Fruit fly (Drosophila melanogaster) whole organism, pupa: ENCODE results near the gene Syt1.

ENCODE experiments used
- CG10348 ChIP-seq: fragments of 200-800 bp; sonication (Bioruptor generic); IDR thresholded peaks from 2 replicates; pipeline ENCODE4 v1.3.6; 2022; ENCODE audit warnings: missing biosample characterization, missing genetic modification characterization
- CG12605 ChIP-seq: fragments of 200-800 bp; sonication (Bioruptor generic); IDR thresholded peaks from 2 replicates; pipeline ENCODE4 v1.3.6; 2022; ENCODE audit warnings: missing biosample characterization, missing genetic modification characterization
- CG13204 ChIP-seq: fragments of 200-800 bp; sonication (Bioruptor generic); optimal IDR thresholded peaks from 2 replicates; lab custom pipeline; 2018; ENCODE audit warnings: missing biosample characterization, mild to moderate bottlenecking, missing genetic modification characterization, moderate library complexity
- CG14655 ChIP-seq: fragments of 200-800 bp; sonication (Bioruptor generic); optimal IDR thresholded peaks from 3 replicates; lab custom pipeline; 2017; ENCODE audit warnings: mild to moderate bottlenecking, missing biosample characterization, missing genetic modification reagents, missing genetic modification characterization
- CG15710 ChIP-seq: fragments of 200-800 bp; sonication (Bioruptor generic); optimal IDR thresholded peaks from 2 replicates; lab custom pipeline; 2018; ENCODE audit warnings: missing biosample characterization, mild to moderate bottlenecking, missing genetic modification characterization, moderate library complexity
- CG17806 ChIP-seq: fragments of 200-800 bp; sonication (Bioruptor generic); optimal IDR thresholded peaks from 2 replicates; lab custom pipeline; 2018; ENCODE audit warnings: missing biosample characterization, mild to moderate bottlenecking, missing genetic modification characterization, moderate library complexity
- CG32121 ChIP-seq: fragments of 200-800 bp; sonication (Bioruptor generic); IDR thresholded peaks from 2 replicates; pipeline ENCODE4 v1.3.6; 2022; ENCODE audit warnings: missing biosample characterization, missing genetic modification characterization
- CG34367 ChIP-seq: fragments of 200-800 bp; sonication (Bioruptor generic); optimal IDR thresholded peaks from 2 replicates; lab custom pipeline; 2018; ENCODE audit warnings: missing biosample characterization, mild to moderate bottlenecking, missing genetic modification characterization
- CG4496 ChIP-seq: fragments of 200-800 bp; sonication (Bioruptor generic); IDR thresholded peaks from 3 replicates; pipeline ENCODE4 v1.3.6; 2022; ENCODE audit warnings: missing biosample characterization, missing genetic modification characterization
- CG8159 ChIP-seq: fragments of 200-800 bp; sonication (Bioruptor generic); optimal IDR thresholded peaks from 3 replicates; lab custom pipeline; 2018; ENCODE audit warnings: missing biosample characterization, mild to moderate bottlenecking, missing genetic modification characterization, moderate library complexity
- CG8301 ChIP-seq: fragments of 200-800 bp; sonication (Bioruptor generic); optimal IDR thresholded peaks from 2 replicates; lab custom pipeline; 2018; ENCODE audit warnings: missing biosample characterization, mild to moderate bottlenecking, missing genetic modification characterization
- CG9948 ChIP-seq: fragments of 200-800 bp; sonication (Bioruptor generic); optimal IDR thresholded peaks from 2 replicates; lab custom pipeline; 2018; ENCODE audit warnings: missing biosample characterization, mild to moderate bottlenecking, missing genetic modification characterization, moderate library complexity
- D1 ChIP-seq: fragments of 200-800 bp; sonication (Bioruptor generic); optimal IDR thresholded peaks from 2 replicates; lab custom pipeline; 2018; ENCODE audit warnings: missing biosample characterization, mild to moderate bottlenecking, missing genetic modification characterization, moderate library complexity
- EcR ChIP-seq: fragments of 200-800 bp; sonication (Bioruptor generic); optimal IDR thresholded peaks from 3 replicates; lab custom pipeline; 2019; ENCODE audit warnings: missing biosample characterization, missing genetic modification characterization, mild to moderate bottlenecking, moderate library complexity, missing genetic modification reagents
- Ets98B ChIP-seq: fragments of 200-800 bp; sonication (Bioruptor generic); IDR thresholded peaks from 2 replicates; pipeline ENCODE4 v1.3.6; 2022; ENCODE audit warnings: missing biosample characterization, missing genetic modification characterization
- Pif1A ChIP-seq: fragments of 200-800 bp; sonication (Bioruptor generic); optimal IDR thresholded peaks from 3 replicates; lab custom pipeline; 2016; ENCODE audit warnings: missing biosample characterization, missing genetic modification characterization
- Pif1B ChIP-seq: fragments of 200-800 bp; sonication (Bioruptor generic); optimal IDR thresholded peaks from 3 replicates; lab custom pipeline; 2016; ENCODE audit warnings: missing biosample characterization, missing genetic modification characterization
- Snoo ChIP-seq: fragments of 200-800 bp; sonication (Bioruptor generic); optimal IDR thresholded peaks from 3 replicates; lab custom pipeline; 2017; ENCODE audit warnings: missing biosample characterization, mild to moderate bottlenecking, missing genetic modification characterization, inconsistent platforms
- fd96Ca ChIP-seq: fragments of 200-800 bp; sonication (Bioruptor generic); IDR thresholded peaks from 3 replicates; pipeline ENCODE4 v1.3.6; 2022; ENCODE audit warnings: missing biosample characterization, missing genetic modification characterization
- gl ChIP-seq: fragments of 200-800 bp; sonication (Bioruptor generic); optimal IDR thresholded peaks from 2 replicates; lab custom pipeline; 2018; ENCODE audit warnings: missing biosample characterization, mild to moderate bottlenecking, missing genetic modification characterization
- rn ChIP-seq: fragments of 200-800 bp; sonication (Bioruptor generic); IDR thresholded peaks from 2 replicates; pipeline ENCODE4 v1.3.6; 2022; ENCODE audit warnings: missing biosample characterization, missing genetic modification characterization

Syt1 gene

DNA sequence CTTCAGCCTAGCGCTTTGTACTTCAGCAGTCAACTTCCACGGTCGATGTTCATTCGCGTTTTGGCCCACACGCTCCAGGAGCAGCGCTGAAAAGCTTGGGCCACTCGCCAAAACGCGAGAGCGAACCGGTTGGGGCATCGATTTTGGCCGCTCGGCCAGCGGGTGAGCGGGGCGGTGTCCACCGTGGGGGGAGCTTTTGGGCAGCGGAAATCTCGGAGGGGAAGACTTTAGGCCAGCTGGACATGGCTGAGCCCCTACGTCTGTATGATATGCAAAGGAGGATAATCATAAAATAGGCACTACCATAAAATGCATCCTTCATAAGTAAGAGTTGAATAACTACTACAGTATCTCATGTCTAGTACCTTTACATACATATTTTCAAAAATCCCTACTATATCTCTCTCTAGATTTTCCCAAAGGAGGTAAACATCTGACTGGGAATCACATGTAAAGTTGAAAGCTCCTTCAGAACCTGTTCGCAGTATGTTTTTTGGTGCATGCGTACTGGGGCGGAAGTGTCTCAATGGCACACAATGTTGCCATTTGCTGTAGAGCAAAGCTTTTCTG is at the start of gene Syt1:
TSS of gene Syt1 (minus strand) at position 71 of the 570 bp plus-strand sequence.
- TF ChIP-seq CG15710 (no peak), CG4496 (0 out of 3 replicates have a peak, but pooled peaks have one; percentile 9), Pif1A (GFP tag; lab: Kevin White, UChicago) (peak; percentile 0)

DNA sequence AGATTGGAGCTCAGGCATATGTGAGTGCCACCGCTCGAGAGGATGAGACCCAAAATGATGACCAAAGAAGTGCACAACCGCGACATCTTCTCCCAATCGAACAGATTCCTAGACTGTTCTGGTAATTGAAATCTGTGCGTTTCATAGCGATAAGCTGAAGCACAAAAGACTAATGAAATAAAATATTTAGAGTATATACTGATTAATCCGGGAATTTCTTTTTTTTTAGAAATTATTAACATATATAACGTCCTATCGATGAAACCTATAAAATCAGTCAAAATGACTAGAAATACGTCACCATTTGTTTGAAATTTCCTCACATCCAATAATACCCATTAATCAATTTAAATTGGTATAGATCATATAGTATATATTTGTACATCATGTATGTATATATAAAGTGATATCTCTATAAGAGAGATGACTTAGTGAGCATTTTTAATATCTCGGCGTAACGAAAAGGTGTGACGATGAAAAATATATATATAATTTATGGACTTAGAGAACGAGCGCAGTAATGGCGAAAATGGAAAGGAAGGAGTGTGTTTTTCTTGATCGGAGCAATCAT is 47.4 kb upstream of the Syt1 start, which contains the start of the genes CG3117 and CG2983:
TSS of gene CG3117 (minus strand) at position 101 of the 571 bp plus-strand sequence.
TSS of gene CG2983 (plus strand) at position 521 of the 571 bp plus-strand sequence.
- TF ChIP-seq CG4496 = no peak
- TF ChIP-seq CG15710 = no peak
- TF ChIP-seq CG34367 (tag; lab: Kevin White, UChicago) = no peak
- no peak for TF ChIP-seq EcR (GFP tag; lab: Kevin White, UChicago)
- no peak for TF ChIP-seq CG8159 (tag; lab: Kevin White, UChicago)

DNA sequence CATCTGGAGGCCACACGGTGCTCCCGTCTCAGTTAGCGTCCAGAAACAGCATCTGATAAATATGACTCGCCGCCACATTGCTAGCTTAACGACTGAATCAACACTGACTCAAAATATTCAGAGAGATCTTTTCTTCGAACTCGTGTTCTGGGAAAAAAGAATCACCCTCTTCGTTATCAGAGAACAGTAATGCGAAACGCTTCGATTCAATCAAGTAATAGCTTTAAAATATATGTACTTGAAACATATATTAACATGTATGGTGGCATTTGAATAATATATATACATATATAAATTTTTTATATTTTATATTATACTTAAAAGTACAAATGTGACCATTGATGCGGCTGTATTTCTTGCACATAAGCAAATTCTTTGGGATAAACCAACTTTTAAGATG is 45.9 kb upstream of the Syt1 start, which contains the start of gene CG18557:
TSS of gene CG18557 (minus strand) at position 101 of the 400 bp plus-strand sequence.
- no peak for TF ChIP-seq Ets98B (GFP tag; lab: Robert Waterston, UW)
- no peak for TF ChIP-seq EcR (GFP tag; lab: Kevin White, UChicago)
- no peak for TF ChIP-seq CG9948 (tag; lab: Kevin White, UChicago)
- no peak for TF ChIP-seq CG8159 (tag; lab: Kevin White, UChicago)
- no peak for TF ChIP-seq Pif1B
- TF ChIP-seq CG10348 (GFP tag; lab: Robert Waterston, UW) = no peak
- TF ChIP-seq rn (GFP tag; lab: Robert Waterston, UW) = no peak
- no peak for TF ChIP-seq CG32121 (GFP tag; lab: Robert Waterston, UW)
- TF ChIP-seq CG8301 (tag; lab: Kevin White, UChicago) = no peak
- TF ChIP-seq Snoo (tag; lab: Kevin White, UChicago) = no peak
- TF ChIP-seq Pif1A (GFP tag; lab: Kevin White, UChicago) = no peak
- no peak for TF ChIP-seq D1
- TF ChIP-seq CG13204 (GFP tag; lab: Kevin White, UChicago) = no peak
- TF ChIP-seq CG14655 (GFP tag; lab: Kevin White, UChicago) = no peak
- TF ChIP-seq CG12605 (GFP tag; lab: Robert Waterston, UW) = no peak
- no peak for TF ChIP-seq gl (tag; lab: Kevin White, UChicago)

DNA sequence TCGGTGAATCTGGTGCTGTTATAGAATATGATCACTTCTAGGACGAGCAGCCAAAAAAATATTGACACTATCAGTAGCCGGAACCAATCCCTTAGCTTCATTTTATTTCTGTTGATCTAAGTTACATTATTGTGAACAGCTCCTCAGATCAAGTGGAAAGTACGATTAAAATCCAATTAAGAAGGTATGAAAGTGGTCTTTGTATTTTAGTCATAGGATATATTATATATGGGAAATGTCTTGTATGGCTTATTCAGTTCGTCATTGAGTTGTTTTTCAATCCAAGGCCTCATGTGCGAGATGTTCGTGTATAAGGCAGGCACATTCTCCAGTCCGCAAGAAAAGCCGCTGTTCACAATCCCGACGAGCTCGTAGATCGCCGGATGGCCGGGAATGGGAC is 44.6 kb upstream of the Syt1 start, which contains the start of gene CG18558:
TSS of gene CG18558 (minus strand) at position 101 of the 400 bp plus-strand sequence.
- TF ChIP-seq CG17806 (tag; lab: Kevin White, UChicago) = no peak
- TF ChIP-seq rn (GFP tag; lab: Robert Waterston, UW) = no peak
- TF ChIP-seq fd96Ca = no peak
- no peak for TF ChIP-seq Ets98B (GFP tag; lab: Robert Waterston, UW)
- no peak for TF ChIP-seq Pif1A (GFP tag; lab: Kevin White, UChicago)
- no peak for TF ChIP-seq D1
- TF ChIP-seq EcR (GFP tag; lab: Kevin White, UChicago) = no peak
- TF ChIP-seq CG32121 (GFP tag; lab: Robert Waterston, UW) = no peak
- TF ChIP-seq CG34367 (tag; lab: Kevin White, UChicago) = no peak
- no peak for TF ChIP-seq CG15710
- TF ChIP-seq CG8301 (tag; lab: Kevin White, UChicago) = no peak
- TF ChIP-seq Snoo (tag; lab: Kevin White, UChicago) = no peak
- no peak for TF ChIP-seq CG9948 (tag; lab: Kevin White, UChicago)
- TF ChIP-seq CG13204 (GFP tag; lab: Kevin White, UChicago) = no peak
- TF ChIP-seq CG10348 (GFP tag; lab: Robert Waterston, UW) = no peak
- TF ChIP-seq Pif1B = no peak
- TF ChIP-seq CG8159 (tag; lab: Kevin White, UChicago) = no peak
- no peak for TF ChIP-seq CG14655 (GFP tag; lab: Kevin White, UChicago)
- TF ChIP-seq CG12605 (GFP tag; lab: Robert Waterston, UW) = no peak
- no peak for TF ChIP-seq CG4496
- TF ChIP-seq, all 21 proteins: peak for 0

DNA sequence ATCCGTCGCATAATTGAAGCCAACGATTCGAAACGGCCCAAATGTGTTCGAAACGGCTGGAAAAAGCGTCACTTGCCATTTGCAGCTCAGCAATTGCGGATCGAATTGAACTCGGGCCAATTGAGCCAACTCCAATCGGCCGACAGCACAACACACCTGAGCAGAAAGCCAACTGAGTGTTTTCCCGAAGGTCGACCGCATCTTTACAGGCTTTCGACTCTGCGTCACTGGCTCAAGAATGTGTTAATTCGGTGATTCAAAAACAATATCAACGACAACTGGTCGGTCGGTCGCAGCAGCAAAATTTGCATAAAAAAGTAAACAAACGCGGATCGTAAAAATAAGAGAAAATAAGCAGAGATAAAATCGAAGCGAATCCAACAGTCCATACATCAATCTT is 40.5 kb upstream of the Syt1 start:
- TF ChIP-seq CG4496 (no peak), CG17806 (tag; lab: Kevin White, UChicago) (no peak), D1 (no peak), EcR (GFP tag; lab: Kevin White, UChicago) (peak; percentile 19), CG8159 (tag; lab: Kevin White, UChicago) (no peak), CG8301 (tag; lab: Kevin White, UChicago) (no peak)

DNA sequence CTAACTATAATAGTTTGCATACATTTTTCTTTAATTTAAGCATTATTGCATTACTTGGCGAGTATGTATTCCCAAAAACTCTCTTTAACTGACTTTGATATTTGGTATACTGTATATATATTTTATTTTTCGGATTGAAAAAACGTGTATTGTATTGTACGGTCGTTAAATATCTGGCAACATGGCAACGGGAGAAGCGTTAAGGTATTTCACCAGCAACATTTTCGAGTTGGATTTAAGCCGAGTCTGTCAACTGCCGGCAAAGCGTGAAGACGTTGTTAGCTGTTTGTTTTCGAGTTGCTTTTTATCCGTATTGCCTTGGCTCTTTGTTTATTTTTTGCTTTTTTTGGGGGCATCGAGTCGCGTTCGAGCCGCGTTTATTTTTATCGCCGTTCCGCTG is 40.1 kb upstream of the Syt1 start, which contains the start of gene CG2975:
TSS of gene CG2975 (plus strand) at position 275 of the 400 bp plus-strand sequence.
- no peak for TF ChIP-seq gl (tag; lab: Kevin White, UChicago)
- TF ChIP-seq rn (GFP tag; lab: Robert Waterston, UW) = no peak
- no peak for TF ChIP-seq CG34367 (tag; lab: Kevin White, UChicago)
- TF ChIP-seq CG15710 = no peak
- TF ChIP-seq CG14655 (GFP tag; lab: Kevin White, UChicago) = no peak
- TF ChIP-seq Pif1A (GFP tag; lab: Kevin White, UChicago) = no peak
- no peak for TF ChIP-seq CG10348 (GFP tag; lab: Robert Waterston, UW)
- TF ChIP-seq, all 21 proteins: peak for 0
